Worm (Caenorhabditis elegans) whole organism, mixed stage, embryonic: ENCODE measurements around the gene srh-297.

ENCODE experiments used
- bed-3 ChIP-seq: fragments of 200-800 bp; sonication (Bioruptor generic); optimal IDR thresholded peaks from 3 replicates; lab custom pipeline; 2018; ENCODE audit warnings: mild to moderate bottlenecking, missing genetic modification characterization, moderate library complexity, missing compliant biosample characterization
- blmp-1 ChIP-seq: fragments of 150-350 bp; optimal IDR thresholded peaks from 2 replicates; lab custom pipeline; 2014; ENCODE audit warnings: missing biosample characterization, missing genetic modification characterization
- ceh-39 ChIP-seq: fragments of 150-350 bp; optimal IDR thresholded peaks from 2 replicates; lab custom pipeline; 2014; ENCODE audit warnings: missing biosample characterization, missing genetic modification characterization
- ceh-43 ChIP-seq: fragments of 200-800 bp; sonication (Bioruptor generic); optimal IDR thresholded peaks from 2 replicates; lab custom pipeline; 2018; ENCODE audit warnings: mild to moderate bottlenecking, missing genetic modification characterization, moderate library complexity, missing compliant biosample characterization
- ceh-83 ChIP-seq: fragments of 200-800 bp; sonication (Bioruptor generic); optimal IDR thresholded peaks from 2 replicates; lab custom pipeline; 2018; ENCODE audit warnings: mild to moderate bottlenecking, missing genetic modification characterization, missing compliant biosample characterization
- ces-1 ChIP-seq: fragments of 150-350 bp; optimal IDR thresholded peaks from 2 replicates; lab custom pipeline; 2014; ENCODE audit warnings: missing biosample characterization, missing genetic modification reagents, missing genetic modification characterization
- cnd-1 ChIP-seq: fragments of 200-800 bp; sonication (Bioruptor generic); optimal IDR thresholded peaks from 2 replicates; lab custom pipeline; 2018; ENCODE audit warnings: mild to moderate bottlenecking, missing genetic modification characterization, missing compliant biosample characterization
- drap-1 ChIP-seq: fragments of 200-800 bp; sonication (Bioruptor generic); optimal IDR thresholded peaks from 3 replicates; lab custom pipeline; 2018; ENCODE audit warnings: mild to moderate bottlenecking, missing genetic modification characterization, missing compliant biosample characterization
- elt-3 ChIP-seq: fragments of 150-350 bp; optimal IDR thresholded peaks from 2 replicates; lab custom pipeline; 2014; ENCODE audit warnings: missing biosample characterization, missing genetic modification characterization
- flh-1 ChIP-seq: fragments of 200-800 bp; sonication (Bioruptor generic); optimal IDR thresholded peaks from 2 replicates; lab custom pipeline; 2018; ENCODE audit warnings: mild to moderate bottlenecking, missing genetic modification characterization, moderate library complexity, missing compliant biosample characterization
- ham-2 ChIP-seq: fragments of 200-800 bp; sonication (Bioruptor generic); optimal IDR thresholded peaks from 2 replicates; lab custom pipeline; 2018; ENCODE audit warnings: mild to moderate bottlenecking, missing genetic modification characterization, missing compliant biosample characterization
- hlh-1 ChIP-seq: fragments of 150-350 bp; optimal IDR thresholded peaks from 2 replicates; lab custom pipeline; 2014; ENCODE audit warnings: missing biosample characterization, missing genetic modification reagents, missing genetic modification characterization
- lin-32 ChIP-seq: fragments of 200-800 bp; sonication (Bioruptor generic); optimal IDR thresholded peaks from 2 replicates; lab custom pipeline; 2018; ENCODE audit warnings: mild to moderate bottlenecking, missing genetic modification characterization, missing compliant biosample characterization
- lsy-2 ChIP-seq: fragments of 150-350 bp; optimal IDR thresholded peaks from 2 replicates; lab custom pipeline; 2014; ENCODE audit warnings: missing biosample characterization, missing genetic modification characterization
- mab-5 ChIP-seq: fragments of 150-350 bp; optimal IDR thresholded peaks from 2 replicates; lab custom pipeline; 2014; ENCODE audit warnings: missing biosample characterization, missing genetic modification characterization
- mep-1 ChIP-seq: fragments of 150-350 bp; optimal IDR thresholded peaks from 2 replicates; lab custom pipeline; 2017; ENCODE audit warnings: missing biosample characterization, missing genetic modification reagents, missing genetic modification characterization, inconsistent platforms
- mls-2 ChIP-seq: sonication (generic microtip); optimal IDR thresholded peaks from 2 replicates; lab custom pipeline; 2016; ENCODE audit warnings: mild to moderate bottlenecking, missing genetic modification characterization, moderate library complexity, missing compliant biosample characterization
- nhr-12 ChIP-seq: fragments of 150-350 bp; optimal IDR thresholded peaks from 2 replicates; lab custom pipeline; 2014; ENCODE audit warnings: missing biosample characterization, missing genetic modification characterization
- nhr-237 ChIP-seq: fragments of 150-350 bp; optimal IDR thresholded peaks from 2 replicates; lab custom pipeline; 2014; ENCODE audit warnings: missing biosample characterization, missing genetic modification characterization
- nhr-76 ChIP-seq: sonication (generic microtip); optimal IDR thresholded peaks from 2 replicates; lab custom pipeline; 2017; ENCODE audit warnings: missing biosample characterization, missing genetic modification characterization
- sem-2 ChIP-seq: fragments of 200-800 bp; sonication (Bioruptor generic); optimal IDR thresholded peaks from 2 replicates; lab custom pipeline; 2018; ENCODE audit warnings: mild to moderate bottlenecking, missing genetic modification characterization, missing compliant biosample characterization
- snpc-4 ChIP-seq: fragments of 150-350 bp; optimal IDR thresholded peaks from 2 replicates; lab custom pipeline; 2014; ENCODE audit warnings: missing biosample characterization, missing genetic modification characterization
- sptf-1 ChIP-seq: sonication (generic microtip); optimal IDR thresholded peaks from 2 replicates; lab custom pipeline; 2017; ENCODE audit warnings: mild to moderate bottlenecking, missing genetic modification characterization, moderate library complexity, missing compliant biosample characterization
- tbx-8 ChIP-seq: fragments of 200-800 bp; sonication (Bioruptor generic); optimal IDR thresholded peaks from 2 replicates; lab custom pipeline; 2018; ENCODE audit warnings: mild to moderate bottlenecking, missing genetic modification characterization, moderate library complexity, missing compliant biosample characterization
- unc-120 ChIP-seq: sonication (generic microtip); optimal IDR thresholded peaks from 2 replicates; lab custom pipeline; 2017; ENCODE audit warnings: missing genetic modification characterization, missing compliant biosample characterization; ENCODE audit not compliant: poor library complexity, severe bottlenecking
- unc-39 ChIP-seq: fragments of 150-350 bp; optimal IDR thresholded peaks from 2 replicates; lab custom pipeline; 2014; ENCODE audit warnings: missing biosample characterization, missing genetic modification characterization
- unc-62 ChIP-seq: fragments of 150-350 bp; optimal IDR thresholded peaks from 2 replicates; lab custom pipeline; 2014; ENCODE audit warnings: missing biosample characterization, missing genetic modification reagents, missing genetic modification characterization
- zip-8 ChIP-seq: fragments of 150-350 bp; optimal IDR thresholded peaks from 2 replicates; lab custom pipeline; 2014; ENCODE audit warnings: missing biosample characterization, missing genetic modification characterization
- ztf-11 ChIP-seq: fragments of 150-350 bp; optimal IDR thresholded peaks from 2 replicates; lab custom pipeline; 2014; ENCODE audit warnings: missing biosample characterization, missing genetic modification characterization

Gene srh-297

ce11 chrII:3259254-3259653, 28.9 kb upstream of the srh-297 start, which contains the start of gene gcy-19:
Gene gcy-19, minus strand, starts transcription at chrII:3259354.
- TF ChIP-seq bed-3 (GFP tag; lab: Kevin White, UChicago) (no peak), zip-8 (tag; lab: Kevin White, UChicago) (no peak), unc-120 (tag; lab: Kevin White, UChicago) (no peak), ztf-11 (tag; lab: Kevin White, UChicago) (no peak), drap-1 (GFP tag; lab: Kevin White, UChicago) (no peak), mep-1 (tag; lab: Kevin White, UChicago) (no peak)

- TF ChIP-seq zip-8 (tag; lab: Kevin White, UChicago) (no peak), nhr-76 (tag; lab: Kevin White, UChicago) (no peak)
- TF ChIP-seq, all 35 proteins: peak for 0
Measured at ce11 chrII:3251782-3252181, 21.5 kb upstream of the srh-297 start.

ce11 chrII:3250195-3250594, 19.9 kb upstream of the srh-297 start:
- TF ChIP-seq lsy-2 (no peak), nhr-237 (tag; lab: Kevin White, UChicago) (no peak), ceh-39 (tag; lab: Kevin White, UChicago) (no peak), sptf-1 (no peak), flh-1 (no peak), unc-39 (tag; lab: Kevin White, UChicago) (no peak), snpc-4 (no peak), cnd-1 (tag; lab: Kevin White, UChicago) (no peak), ham-2 (no peak), unc-62 (GFP tag; lab: Kevin White, UChicago) (no peak), ztf-11 (tag; lab: Kevin White, UChicago) (no peak), mab-5 (tag; lab: Kevin White, UChicago) (no peak), tbx-8 (GFP tag; lab: Kevin White, UChicago) (no peak), mls-2 (no peak), ceh-43 (GFP tag; lab: Kevin White, UChicago) (no peak)

ce11 chrII:3249406-3249805, 19.1 kb upstream of the srh-297 start, which contains the start of gene clec-124:
Gene clec-124, plus strand, starts transcription at chrII:3249706.
- TF ChIP-seq mls-2: no peak
- no peak for TF ChIP-seq lin-32 (GFP tag; lab: Kevin White, UChicago)
- no peak for TF ChIP-seq ceh-39 (tag; lab: Kevin White, UChicago)
- TF ChIP-seq drap-1 (GFP tag; lab: Kevin White, UChicago): no peak
- TF ChIP-seq tbx-8 (GFP tag; lab: Kevin White, UChicago): no peak
- no peak for TF ChIP-seq elt-3 (tag; lab: Kevin White, UChicago)
- TF ChIP-seq unc-120 (tag; lab: Kevin White, UChicago): no peak
- TF ChIP-seq nhr-237 (tag; lab: Kevin White, UChicago): no peak
- TF ChIP-seq ceh-83 (GFP tag; lab: Kevin White, UChicago): no peak
- no peak for TF ChIP-seq ztf-11 (tag; lab: Kevin White, UChicago)
- no peak for TF ChIP-seq snpc-4
- no peak for TF ChIP-seq flh-1
- no peak for TF ChIP-seq zip-8 (tag; lab: Kevin White, UChicago)
- TF ChIP-seq blmp-1: no peak
- TF ChIP-seq cnd-1 (tag; lab: Kevin White, UChicago): no peak
- TF ChIP-seq mep-1 (tag; lab: Kevin White, UChicago): no peak
- no peak for TF ChIP-seq sem-2 (GFP tag; lab: Kevin White, UChicago)

- no peak for TF ChIP-seq lsy-2
- peak; percentile 35 for TF ChIP-seq hlh-1 (tag; lab: Kevin White, UChicago)
Measured at ce11 chrII:3248043-3248718, 17.9 kb upstream of the srh-297 start, which contains the start of the genes fbxc-50 and C17F4.2. Gene fbxc-50, minus strand, starts transcription at chrII:3248123. Gene C17F4.2, plus strand, starts transcription at chrII:3248668.

ce11 chrII:3247556-3247955, 17.2 kb upstream of the srh-297 start:
- no peak for TF ChIP-seq unc-39 (tag; lab: Kevin White, UChicago)
- no peak for TF ChIP-seq ceh-83 (GFP tag; lab: Kevin White, UChicago)
- no peak for TF ChIP-seq unc-62 (GFP tag; lab: Kevin White, UChicago)
- TF ChIP-seq ceh-39 (tag; lab: Kevin White, UChicago): no peak
- TF ChIP-seq sem-2 (GFP tag; lab: Kevin White, UChicago): no peak
- no peak for TF ChIP-seq drap-1 (GFP tag; lab: Kevin White, UChicago)
- no peak for TF ChIP-seq mab-5 (tag; lab: Kevin White, UChicago)
- TF ChIP-seq zip-8 (tag; lab: Kevin White, UChicago): no peak
- no peak for TF ChIP-seq nhr-12 (tag; lab: Kevin White, UChicago)
- TF ChIP-seq mls-2: no peak
- no peak for TF ChIP-seq nhr-76 (tag; lab: Kevin White, UChicago)
- no peak for TF ChIP-seq ces-1
